Worm (Caenorhabditis elegans) whole organism, late embryonic: Measurements from ENCODE around the gene clec-150.

Source experiments
- ama-1 ChIP-seq: fragments of 150-350 bp; optimal IDR thresholded peaks from 2 replicates; lab custom pipeline; 2014
- hlh-30 ChIP-seq: sonication (generic microtip); optimal IDR thresholded peaks from 2 replicates; lab custom pipeline; 2017; ENCODE audit warnings: antibody characterized with exemption, missing genetic modification characterization, missing compliant biosample characterization; ENCODE audit not compliant: insufficient read depth
- lin-11 ChIP-seq: fragments of 200-800 bp; sonication (Bioruptor generic); optimal IDR thresholded peaks from 2 replicates; lab custom pipeline; 2018; ENCODE audit warnings: mild to moderate bottlenecking, missing genetic modification characterization, missing compliant biosample characterization
- nhr-232 ChIP-seq: sonication (generic microtip); optimal IDR thresholded peaks from 2 replicates; lab custom pipeline; 2016; ENCODE audit warnings: missing genetic modification characterization, missing compliant biosample characterization
- pros-1 ChIP-seq: fragments of 150-350 bp; optimal IDR thresholded peaks from 2 replicates; lab custom pipeline; 2014; ENCODE audit warnings: missing biosample characterization, missing genetic modification reagents, missing genetic modification characterization

ce11 chrIII:1043790-1044189 is 41.3 kb downstream of the clec-150 start:
- TF ChIP-seq ama-1 (lab: Kevin White, UChicago), result no peak
- TF ChIP-seq nhr-232 (tag; lab: Kevin White, UChicago), result no peak
- TF ChIP-seq hlh-30 (tag; lab: Kevin White, UChicago), result no peak
- TF ChIP-seq pros-1 (tag; lab: Kevin White, UChicago), result no peak
- no peak for TF ChIP-seq lin-11
